4 worm cellular contexts compared by ENCODE assay signal in the genomic region with DNA sequence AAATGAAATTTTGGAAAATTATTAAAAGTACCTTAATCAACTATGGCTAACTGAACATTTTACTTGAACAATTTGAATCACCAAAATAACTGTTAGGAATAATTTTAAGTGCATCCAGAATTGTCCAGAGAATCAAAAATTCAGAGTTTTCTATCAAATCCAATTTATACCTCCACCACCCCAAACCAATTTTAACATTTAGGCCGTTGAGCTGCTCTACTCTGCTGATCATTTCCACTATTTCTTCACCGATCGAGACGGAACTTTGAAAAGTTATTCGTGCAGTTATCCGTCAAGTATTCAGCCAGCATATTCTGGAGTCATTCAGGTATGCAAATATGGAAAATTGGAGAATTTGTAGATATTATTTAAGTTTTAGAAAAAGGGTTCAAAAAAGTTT.
TF ChIP-seq lines count a peak whose summit lies in the region.

No protein-coding gene starts in this region.

TF ChIP-seq in whole organism, L2 larva, 48 proteins besides CTCF, POLR2A, EP300 and RAD21:
- TF ChIP-seq snpc-4 (tag; optimal IDR thresholded peaks at IDR 0.05; lab: Kevin White, UChicago), result no peak
- TF ChIP-seq ceh-82 (tag; optimal IDR thresholded peaks at IDR 0.05; lab: Kevin White, UChicago), result no peak
- no peak for TF ChIP-seq R02D3.7 (tag; optimal IDR thresholded peaks at IDR 0.05; lab: Kevin White, UChicago)
- TF ChIP-seq mdl-1 (tag; optimal IDR thresholded peaks at IDR 0.05; lab: Kevin White, UChicago), result no peak
- peak; percentile 33 for TF ChIP-seq ama-1 (optimal IDR thresholded peaks at IDR 0.05; lab: Kevin White, UChicago)
- no peak for TF ChIP-seq crh-2 (tag; optimal IDR thresholded peaks at IDR 0.05; lab: Kevin White, UChicago)

TF ChIP-seq in whole organism, L3 larva, 47 proteins besides CTCF, POLR2A, EP300 and RAD21:
- TF ChIP-seq ztf-4 (tag; optimal IDR thresholded peaks at IDR 0.05; lab: Kevin White, UChicago), result peak; percentile 71
- no peak for TF ChIP-seq tbx-2 (tag; optimal IDR thresholded peaks at IDR 0.05; lab: Kevin White, UChicago)
- TF ChIP-seq aly-2 (tag; optimal IDR thresholded peaks at IDR 0.05; lab: Kevin White, UChicago), result no peak
- TF ChIP-seq lin-39 (tag; optimal IDR thresholded peaks at IDR 0.05; lab: Kevin White, UChicago), result no peak
- no peak for TF ChIP-seq egl-27 (tag; optimal IDR thresholded peaks at IDR 0.05; lab: Kevin White, UChicago)
- no peak for TF ChIP-seq pqm-1 (tag; optimal IDR thresholded peaks at IDR 0.05; lab: Kevin White, UChicago)
- no peak for TF ChIP-seq mml-1 (tag; optimal IDR thresholded peaks at IDR 0.05; lab: Kevin White, UChicago)
- TF ChIP-seq egl-5 (tag; optimal IDR thresholded peaks at IDR 0.05; lab: Kevin White, UChicago), result no peak
- no peak for TF ChIP-seq elt-2 (tag; optimal IDR thresholded peaks at IDR 0.05; lab: Kevin White, UChicago)
- no peak for TF ChIP-seq nhr-76 (tag; optimal IDR thresholded peaks at IDR 0.05; lab: Kevin White, UChicago)
- TF ChIP-seq pha-4 (tag; optimal IDR thresholded peaks at IDR 0.05; lab: Kevin White, UChicago), result no peak
- peak; percentile 92 for TF ChIP-seq ama-1 (optimal IDR thresholded peaks at IDR 0.05; lab: Kevin White, UChicago)
- no peak for TF ChIP-seq ceh-28 (tag; optimal IDR thresholded peaks at IDR 0.05; lab: Kevin White, UChicago)

TF ChIP-seq in whole organism, L4 larva, 104 proteins besides CTCF, POLR2A, EP300 and RAD21:
- TF ChIP-seq lin-29 (GFP tag; IDR thresholded peaks at IDR 0.05; lab: Robert Waterston, UW) (no peak), hmg-1.1 (GFP tag; IDR thresholded peaks at IDR 0.05; lab: Robert Waterston, UW) (no peak), nhr-42 (GFP tag; IDR thresholded peaks at IDR 0.05; lab: Robert Waterston, UW) (0 out of 2 replicates have a peak, but pooled peaks have one; percentile 55), aha-1 (tag; lab: Kevin White, UChicago) (peak; percentile 86), lin-39 (tag; optimal IDR thresholded peaks at IDR 0.05; lab: Kevin White, UChicago) (no peak), unc-62 (GFP tag; optimal IDR thresholded peaks at IDR 0.05 in 1 of 2; lab: Kevin White, UChicago) (peak in 1 of 2 experiments; percentile 50), unc-62 (tag; optimal IDR thresholded peaks at IDR 0.05; lab: Kevin White, UChicago) (no peak), daf-19 (GFP tag; conservative IDR thresholded peaks at IDR 0.05; lab: Robert Waterston, UW) (no peak), nhr-41 (GFP tag; IDR thresholded peaks at IDR 0.05; lab: Robert Waterston, UW) (no peak), hif-1 (tag; optimal IDR thresholded peaks at IDR 0.05; lab: Kevin White, UChicago) (no peak), F26F4.8 (GFP tag; conservative IDR thresholded peaks at IDR 0.05; lab: Robert Waterston, UW) (no peak), cey-2 (tag; optimal IDR thresholded peaks at IDR 0.05; lab: Kevin White, UChicago; ENCODE audit: borderline replicate concordance, insufficient read depth) (no peak), ama-1 (optimal IDR thresholded peaks at IDR 0.05; lab: Kevin White, UChicago) (peak; percentile 79), nhr-77 (tag; optimal IDR thresholded peaks at IDR 0.05; lab: Kevin White, UChicago) (no peak), ceh-32 (tag; optimal IDR thresholded peaks at IDR 0.05; lab: Kevin White, UChicago; ENCODE audit: poor library complexity) (no peak), lim-7 (GFP tag; IDR thresholded peaks at IDR 0.05; lab: Robert Waterston, UW) (no peak), rbr-2 (tag; optimal IDR thresholded peaks at IDR 0.05; lab: Kevin White, UChicago) (no peak), nhr-6 (tag; optimal IDR thresholded peaks at IDR 0.05; lab: Kevin White, UChicago) (peak; percentile 6), ztf-11 (tag; optimal IDR thresholded peaks at IDR 0.05; lab: Kevin White, UChicago) (no peak), attf-4 (tag; optimal IDR thresholded peaks at IDR 0.05; lab: Kevin White, UChicago) (no peak)

TF ChIP-seq in whole organism, young adult, 124 proteins besides CTCF, POLR2A, EP300 and RAD21:
- no peak for TF ChIP-seq ztf-18 (tag; optimal IDR thresholded peaks at IDR 0.05; lab: Kevin White, UChicago)
- TF ChIP-seq ama-1 (optimal IDR thresholded peaks at IDR 0.05; lab: Kevin White, UChicago), result peak; percentile 40
- TF ChIP-seq ama-1 (GFP tag; optimal IDR thresholded peaks at IDR 0.05; lab: Kevin White, UChicago), result no peak
